Worm (Caenorhabditis elegans): ENCODE measurements around the gene T04F3.1.

DNA sequence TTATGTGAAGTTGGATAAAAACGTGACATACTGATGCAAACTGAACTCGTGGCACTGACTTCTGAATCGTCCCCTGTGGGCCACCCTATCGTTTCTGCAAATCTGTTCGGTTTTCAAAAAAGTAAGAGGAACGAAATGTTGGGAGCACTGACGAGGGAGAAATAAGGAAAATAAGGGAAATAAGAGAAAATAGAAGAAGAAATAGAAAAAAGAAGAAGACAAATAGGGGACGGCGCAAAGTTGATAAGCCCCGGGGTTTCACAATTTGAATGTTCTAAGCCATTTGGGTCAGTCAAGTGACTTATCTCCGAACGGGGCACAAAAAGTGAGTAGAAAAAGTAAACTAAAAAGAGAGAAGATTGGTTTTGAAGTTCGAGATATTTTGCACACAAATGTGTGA lies 44.3 kb upstream of the T04F3.1 start, which contains the start of gene W05E10.5:
- TF ChIP-seq sptf-1 (tag; optimal IDR thresholded peaks at IDR 0.05) (no peak), dpl-1 (GFP tag; optimal IDR thresholded peaks at IDR 0.05) (no peak), nhr-90 (tag; optimal IDR thresholded peaks at IDR 0.05; ENCODE audit: poor library complexity) (no peak), pag-3 (tag; optimal IDR thresholded peaks at IDR 0.05; ENCODE audit: borderline replicate concordance, insufficient read depth) (no peak), unc-62 (GFP tag; optimal IDR thresholded peaks at IDR 0.05) (no peak), lin-15B (tag; optimal IDR thresholded peaks at IDR 0.05) (no peak)
